Fruit fly (Drosophila melanogaster) whole organism, prepupa: ENCODE measurements around the gene CG15922.

Source experiments
- Blimp-1 ChIP-seq: fragments of 200-800 bp; sonication (Bioruptor generic); optimal IDR thresholded peaks from 3 replicates; lab custom pipeline; 2017; ENCODE audit warnings: missing biosample characterization, missing genetic modification characterization, mild to moderate bottlenecking, moderate library complexity, missing genetic modification reagents
- CG10631 ChIP-seq: fragments of 200-800 bp; sonication (Bioruptor generic); optimal IDR thresholded peaks from 2 replicates; lab custom pipeline; 2016; ENCODE audit warnings: missing biosample characterization, missing genetic modification characterization
- CG10669 ChIP-seq: fragments of 200-800 bp; sonication (Bioruptor generic); optimal IDR thresholded peaks from 3 replicates; lab custom pipeline; 2018; ENCODE audit warnings: missing biosample characterization, mild to moderate bottlenecking, missing genetic modification characterization, moderate library complexity
- CG11294 ChIP-seq: fragments of 200-800 bp; sonication (Bioruptor generic); IDR thresholded peaks from 2 replicates; pipeline ENCODE4 v1.3.6; 2022; ENCODE audit warnings: missing biosample characterization, missing genetic modification characterization
- CG11902 ChIP-seq: fragments of 200-800 bp; sonication (Bioruptor generic); optimal IDR thresholded peaks from 3 replicates; lab custom pipeline; 2016; ENCODE audit warnings: missing biosample characterization, missing genetic modification characterization
- CG15336 ChIP-seq: fragments of 200-800 bp; sonication (Bioruptor generic); IDR thresholded peaks from 2 replicates; pipeline ENCODE4 v1.3.6; 2022; ENCODE audit warnings: missing biosample characterization, missing genetic modification characterization
- CG16779 ChIP-seq: fragments of 200-800 bp; sonication (Bioruptor generic); optimal IDR thresholded peaks from 3 replicates; lab custom pipeline; 2017; ENCODE audit warnings: missing biosample characterization, mild to moderate bottlenecking, missing genetic modification characterization
- CG3032 ChIP-seq: fragments of 200-800 bp; optimal IDR thresholded peaks from 2 replicates; lab custom pipeline; 2019; ENCODE audit warnings: missing biosample characterization, mild to moderate bottlenecking, missing genetic modification characterization, moderate library complexity
- CG31627 ChIP-seq: fragments of 200-800 bp; sonication (Bioruptor generic); optimal IDR thresholded peaks from 3 replicates; lab custom pipeline; 2016; ENCODE audit warnings: missing biosample characterization, missing genetic modification characterization
- CG32006 ChIP-seq: fragments of 200-800 bp; sonication (Bioruptor generic); optimal IDR thresholded peaks from 3 replicates; lab custom pipeline; 2017; ENCODE audit warnings: missing biosample characterization, mild to moderate bottlenecking, missing genetic modification characterization
- CG34406 ChIP-seq: fragments of 200-800 bp; sonication (Bioruptor generic); optimal IDR thresholded peaks from 3 replicates; lab custom pipeline; 2016; ENCODE audit warnings: missing biosample characterization, missing genetic modification characterization
- CG4318 ChIP-seq: fragments of 200-800 bp; sonication (Bioruptor generic); optimal IDR thresholded peaks from 3 replicates; lab custom pipeline; 2017; ENCODE audit warnings: missing biosample characterization, mild to moderate bottlenecking, missing genetic modification characterization
- CG6163 ChIP-seq: fragments of 200-800 bp; sonication (Bioruptor generic); IDR thresholded peaks from 3 replicates; pipeline ENCODE4 v1.3.6; 2022; ENCODE audit warnings: missing biosample characterization, missing genetic modification characterization
- CG6792 ChIP-seq: fragments of 200-800 bp; sonication (Bioruptor generic); optimal IDR thresholded peaks from 3 replicates; lab custom pipeline; 2016; ENCODE audit warnings: missing biosample characterization, missing genetic modification characterization
- CG6808 ChIP-seq: fragments of 200-800 bp; sonication (Bioruptor generic); optimal IDR thresholded peaks from 3 replicates; lab custom pipeline; 2017; ENCODE audit warnings: missing biosample characterization, missing genetic modification characterization, mild to moderate bottlenecking, moderate library complexity, missing genetic modification reagents
- CG7368 ChIP-seq: fragments of 200-800 bp; sonication (Bioruptor generic); optimal IDR thresholded peaks from 3 replicates; lab custom pipeline; 2016; ENCODE audit warnings: missing biosample characterization, missing genetic modification characterization
- CG8319 ChIP-seq: fragments of 200-800 bp; sonication (Bioruptor generic); optimal IDR thresholded peaks from 3 replicates; lab custom pipeline; 2016; ENCODE audit warnings: missing biosample characterization, missing genetic modification characterization
- CG8632 ChIP-seq: fragments of 200-800 bp; sonication (Bioruptor generic); optimal IDR thresholded peaks from 3 replicates; lab custom pipeline; 2016; ENCODE audit warnings: missing biosample characterization, missing genetic modification characterization
- CG9139 ChIP-seq: fragments of 200-800 bp; sonication (Bioruptor generic); optimal IDR thresholded peaks from 3 replicates; lab custom pipeline; 2017; ENCODE audit warnings: missing biosample characterization, mild to moderate bottlenecking, missing genetic modification characterization
- Eip75B ChIP-seq: fragments of 200-800 bp; sonication (Bioruptor generic); optimal IDR thresholded peaks from 3 replicates; lab custom pipeline; 2016; ENCODE audit warnings: missing biosample characterization, missing genetic modification characterization
- Eip78C ChIP-seq: fragments of 200-800 bp; sonication (Bioruptor generic); peaks from one replicate; lab custom pipeline; 2016; ENCODE audit warnings: missing biosample characterization, missing genetic modification characterization
- Eip93F ChIP-seq: fragments of 200-800 bp; sonication (Bioruptor generic); optimal IDR thresholded peaks from 2 replicates; lab custom pipeline; 2016; ENCODE audit warnings: missing biosample characterization, mild to moderate bottlenecking, missing genetic modification characterization
- Ets21C ChIP-seq: fragments of 200-800 bp; sonication (Bioruptor generic); optimal IDR thresholded peaks from 3 replicates; lab custom pipeline; 2016; ENCODE audit warnings: missing biosample characterization, missing genetic modification characterization
- Ets96B ChIP-seq: fragments of 200-800 bp; optimal IDR thresholded peaks from 2 replicates; lab custom pipeline; 2019; ENCODE audit warnings: missing biosample characterization, mild to moderate bottlenecking, missing genetic modification characterization, moderate library complexity
- Gug ChIP-seq: fragments of 200-800 bp; sonication (Bioruptor generic); IDR thresholded peaks from 2 replicates; pipeline ENCODE4 v1.3.6; 2022; ENCODE audit warnings: missing biosample characterization, missing genetic modification characterization
- Hr38 ChIP-seq: sonication (Bioruptor generic); optimal IDR thresholded peaks from 2 replicates; lab custom pipeline; 2016; ENCODE audit warnings: missing biosample characterization, missing genetic modification characterization
- Hr39 ChIP-seq: fragments of 200-800 bp; sonication (Bioruptor generic); optimal IDR thresholded peaks from 2 replicates; lab custom pipeline; 2016; ENCODE audit warnings: missing biosample characterization, missing genetic modification characterization
- Lpt ChIP-seq: fragments of 200-800 bp; sonication (Bioruptor generic); optimal IDR thresholded peaks from 3 replicates; lab custom pipeline; 2016; ENCODE audit warnings: missing biosample characterization, missing genetic modification characterization
- Smox ChIP-seq: fragments of 200-800 bp; sonication (Bioruptor generic); optimal IDR thresholded peaks from 3 replicates; lab custom pipeline; 2016; ENCODE audit warnings: missing biosample characterization, missing genetic modification characterization
- Sox102F ChIP-seq: fragments of 200-800 bp; sonication (Bioruptor generic); optimal IDR thresholded peaks from 2 replicates; lab custom pipeline; 2016; ENCODE audit warnings: missing biosample characterization, mild to moderate bottlenecking, missing genetic modification characterization
- Sox14 ChIP-seq: fragments of 200-800 bp; sonication (Bioruptor generic); optimal IDR thresholded peaks from 3 replicates; lab custom pipeline; 2016; ENCODE audit warnings: missing biosample characterization, missing genetic modification characterization
- achi ChIP-seq: fragments of 200-800 bp; sonication (Bioruptor generic); optimal IDR thresholded peaks from 3 replicates; lab custom pipeline; 2016; ENCODE audit warnings: missing biosample characterization, missing genetic modification characterization
- acj6 ChIP-seq: fragments of 200-800 bp; sonication (Bioruptor generic); optimal IDR thresholded peaks from 3 replicates; lab custom pipeline; 2016; ENCODE audit warnings: missing biosample characterization, missing genetic modification characterization
- cyc ChIP-seq: fragments of 200-800 bp; sonication (Bioruptor generic); optimal IDR thresholded peaks from 3 replicates; lab custom pipeline; 2016; ENCODE audit warnings: missing biosample characterization, missing genetic modification characterization
- dac ChIP-seq: fragments of 200-800 bp; sonication (Bioruptor generic); optimal IDR thresholded peaks from 2 replicates; lab custom pipeline; 2017; ENCODE audit warnings: missing biosample characterization, mild to moderate bottlenecking, missing genetic modification characterization
- dsx ChIP-seq: fragments of 200-800 bp; optimal IDR thresholded peaks from 3 replicates; lab custom pipeline; 2019; ENCODE audit warnings: missing biosample characterization, mild to moderate bottlenecking, missing genetic modification characterization, moderate library complexity; ENCODE audit not compliant: poor library complexity, severe bottlenecking
- eg ChIP-seq: fragments of 200-800 bp; sonication (Bioruptor generic); IDR thresholded peaks from 3 replicates; pipeline ENCODE4 v1.3.6; 2022; ENCODE audit warnings: missing biosample characterization, missing genetic modification characterization
- esn ChIP-seq: fragments of 200-800 bp; sonication (Bioruptor generic); optimal IDR thresholded peaks from 2 replicates; lab custom pipeline; 2016; ENCODE audit warnings: missing biosample characterization, mild to moderate bottlenecking, missing genetic modification characterization, moderate library complexity
- fd59A ChIP-seq: fragments of 200-800 bp; sonication (Bioruptor generic); optimal IDR thresholded peaks from 2 replicates; lab custom pipeline; 2017; ENCODE audit warnings: missing biosample characterization, mild to moderate bottlenecking, missing genetic modification characterization, missing genetic modification reagents
- fkh ChIP-seq: fragments of 200-800 bp; sonication (Bioruptor generic); optimal IDR thresholded peaks from 3 replicates; lab custom pipeline; 2017; ENCODE audit warnings: missing biosample characterization, mild to moderate bottlenecking, missing genetic modification characterization, moderate library complexity
- lz ChIP-seq: fragments of 200-800 bp; sonication (Bioruptor generic); optimal IDR thresholded peaks from 3 replicates; lab custom pipeline; 2016; ENCODE audit warnings: missing biosample characterization, missing genetic modification characterization
- pdm3 ChIP-seq: fragments of 200-800 bp; sonication (Bioruptor generic); optimal IDR thresholded peaks from 3 replicates; lab custom pipeline; 2016; ENCODE audit warnings: missing biosample characterization, missing genetic modification characterization
- salr ChIP-seq, 2 experiments: fragments of 200-800 bp; sonication (Bioruptor generic); optimal IDR thresholded peaks; 3 replicates each; lab custom pipeline; 2016 to 2018; ENCODE audit warnings: missing biosample characterization in 2 of 2, missing genetic modification characterization in 2 of 2, mild to moderate bottlenecking in 1 of 2
- spab ChIP-seq: fragments of 200-800 bp; sonication (Bioruptor generic); optimal IDR thresholded peaks from 2 replicates; lab custom pipeline; 2017; ENCODE audit warnings: missing biosample characterization, mild to moderate bottlenecking, missing genetic modification characterization, missing genetic modification reagents
- svp ChIP-seq: fragments of 200-800 bp; sonication (Bioruptor generic); peaks from one replicate; lab custom pipeline; 2016; ENCODE audit warnings: missing biosample characterization, missing genetic modification characterization
- topi ChIP-seq: fragments of 200-800 bp; sonication (Bioruptor generic); optimal IDR thresholded peaks from 3 replicates; lab custom pipeline; 2016; ENCODE audit warnings: missing biosample characterization, missing genetic modification characterization

The CG15922 gene

dm6 chr3R:20550632-20551486 is 9.2 kb downstream of the CG15922 start (continued):
- peak; percentile 43 for TF ChIP-seq CG6808 (GFP tag; lab: Kevin White, UChicago)
- peak; percentile 39 for TF ChIP-seq topi (GFP tag; lab: Kevin White, UChicago)
- TF ChIP-seq Gug (GFP tag; lab: Robert Waterston, UW), result no peak
- no peak for TF ChIP-seq pdm3
- peak; percentile 68 for TF ChIP-seq eg (GFP tag; lab: Robert Waterston, UW)
- no peak for TF ChIP-seq Eip93F
- no peak; the same call in 1 of the 2 replicates for TF ChIP-seq CG11294 (GFP tag; lab: Robert Waterston, UW)
- TF ChIP-seq salr (GFP tag; optimal IDR thresholded peaks at IDR 0.05; lab: Kevin White, UChicago), result no peak
- peak; percentile 21 for TF ChIP-seq CG7368
- peak; percentile 48 for TF ChIP-seq Sox102F (GFP tag; lab: Kevin White, UChicago)
- peak; percentile 73 for TF ChIP-seq svp (GFP tag; lab: Kevin White, UChicago)
- peak; percentile 51 for TF ChIP-seq dsx
- TF ChIP-seq CG16779, result peak; percentile 62
- peak; percentile 67 for TF ChIP-seq CG9139 (GFP tag; lab: Kevin White, UChicago)
- TF ChIP-seq Smox, result no peak
- TF ChIP-seq Ets96B (tag; lab: Kevin White, UChicago), result peak; percentile 28
- TF ChIP-seq CG4318, result no peak
- TF ChIP-seq CG6792 (GFP tag; lab: Kevin White, UChicago), result no peak
- peak; percentile 45; the same call in 2 of the 3 replicates for TF ChIP-seq CG6163 (GFP tag; lab: Robert Waterston, UW)
- no peak for TF ChIP-seq Hr38
- TF ChIP-seq, all 60 proteins: peak for 29

DNA sequence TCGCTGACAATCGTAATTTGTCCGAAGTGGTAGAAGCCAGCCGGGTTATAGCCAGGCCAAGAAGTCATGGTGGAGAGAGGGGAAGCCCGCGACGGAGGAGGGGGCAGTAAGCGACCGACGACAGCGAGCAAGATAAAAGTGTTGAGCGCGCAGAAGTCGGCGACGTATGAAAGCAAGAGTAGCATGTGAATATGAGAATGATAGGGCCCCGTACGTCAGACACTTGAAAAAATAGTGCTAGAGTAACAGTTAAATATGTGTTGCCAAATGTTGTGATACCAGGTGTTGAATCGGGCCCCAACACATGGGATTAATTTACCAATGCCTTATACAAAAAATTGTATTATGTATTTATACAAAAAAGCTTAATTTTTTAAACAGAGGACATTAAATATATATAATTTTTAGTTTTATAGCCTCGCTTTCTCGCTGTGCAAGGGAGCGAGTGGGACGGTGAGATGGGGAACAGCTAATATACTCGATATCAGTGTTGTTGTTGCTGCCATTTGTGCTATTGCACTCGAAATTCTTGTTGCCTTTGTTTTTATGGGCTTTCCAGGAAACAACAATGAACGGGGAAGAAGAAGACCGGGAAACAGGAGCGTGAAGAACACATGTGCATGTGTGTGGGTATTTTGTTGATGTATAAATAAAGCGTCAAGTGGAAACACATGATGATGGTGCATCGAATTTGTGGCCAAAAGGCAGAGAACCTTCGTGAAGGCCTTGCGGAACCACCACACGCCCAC is 10.1 kb downstream of the CG15922 start:
- TF ChIP-seq CG11294 (GFP tag; lab: Robert Waterston, UW) (peak; percentile 71), CG32006 (GFP tag; lab: Kevin White, UChicago) (peak; percentile 90), dsx (peak; percentile 84), Sox102F (GFP tag; lab: Kevin White, UChicago) (peak; percentile 71), cyc (peak; percentile 78), esn (GFP tag; lab: Kevin White, UChicago) (peak; percentile 82), Lpt (GFP tag; lab: Kevin White, UChicago) (peak; percentile 80), Ets96B (tag; lab: Kevin White, UChicago) (peak; percentile 91), acj6 (GFP tag; lab: Kevin White, UChicago) (peak; percentile 90), fkh (GFP tag; lab: Kevin White, UChicago) (no peak), pdm3 (peak; percentile 84), lz (GFP tag; lab: Kevin White, UChicago) (peak; percentile 71), CG8632 (GFP tag; lab: Kevin White, UChicago) (peak; percentile 89), Eip75B (peak; percentile 84), Blimp-1 (GFP tag; lab: Kevin White, UChicago) (peak; percentile 64), CG8319 (GFP tag; lab: Kevin White, UChicago) (peak; percentile 87), CG34406 (GFP tag; lab: Kevin White, UChicago) (peak; percentile 89), CG11902 (GFP tag; lab: Kevin White, UChicago) (peak; percentile 81), CG15336 (peak; percentile 87), fd59A (peak; percentile 85), Eip78C (GFP tag; lab: Kevin White, UChicago) (peak; percentile 94), Hr39 (GFP tag; lab: Kevin White, UChicago) (peak; percentile 65), topi (GFP tag; lab: Kevin White, UChicago) (peak; percentile 78), CG3032 (tag; lab: Kevin White, UChicago) (peak; percentile 89), CG10631 (GFP tag; lab: Kevin White, UChicago) (peak; percentile 89), Ets21C (peak; percentile 30), dac (GFP tag; lab: Kevin White, UChicago) (peak; percentile 77), CG6792 (GFP tag; lab: Kevin White, UChicago) (peak; percentile 83), CG16779 (peak; percentile 49), Eip93F (peak; percentile 34), Sox14 (GFP tag; lab: Kevin White, UChicago) (peak; percentile 75), achi (peak; percentile 91), spab (GFP tag; lab: Kevin White, UChicago) (peak; percentile 78), eg (GFP tag; lab: Robert Waterston, UW) (peak; percentile 80), CG10669 (GFP tag; lab: Kevin White, UChicago) (peak; percentile 87), CG31627 (peak; percentile 75)
